7 worm cellular contexts compared by ENCODE assay signal in genomic region chrV:18639074-18639473, ce11.
TF ChIP-seq lines count a peak whose summit lies in the region.

No protein-coding gene starts in this region.

TF ChIP-seq in whole organism, L1 larva, 84 proteins besides CTCF, POLR2A, EP300 and RAD21:
- no peak for TF ChIP-seq C04F5.9 (tag; optimal IDR thresholded peaks at IDR 0.05; lab: Kevin White, UChicago)
- TF ChIP-seq nhr-77 (tag; optimal IDR thresholded peaks at IDR 0.05; lab: Kevin White, UChicago): no peak
- TF ChIP-seq ceh-8 (GFP tag; optimal IDR thresholded peaks at IDR 0.05; lab: Kevin White, UChicago): peak; percentile 51

TF ChIP-seq in whole organism, L4 larva, 104 proteins besides CTCF, POLR2A, EP300 and RAD21:
- TF ChIP-seq nhr-111 (GFP tag; optimal IDR thresholded peaks at IDR 0.05; lab: Kevin White, UChicago) (no peak), nhr-237 (tag; optimal IDR thresholded peaks at IDR 0.05; lab: Kevin White, UChicago) (no peak), fos-1 (tag; optimal IDR thresholded peaks at IDR 0.05; lab: Kevin White, UChicago) (no peak), D1046.2 (GFP tag; IDR thresholded peaks at IDR 0.05; lab: Robert Waterston, UW) (no peak), F44E2.7 (GFP tag; IDR thresholded peaks at IDR 0.05; lab: Robert Waterston, UW) (no peak), set-16 (GFP tag; IDR thresholded peaks at IDR 0.05; lab: Robert Waterston, UW) (peak; percentile 98), nhr-10 (tag; optimal IDR thresholded peaks at IDR 0.05; lab: Kevin White, UChicago) (no peak), sdz-12 (GFP tag; optimal IDR thresholded peaks at IDR 0.05; lab: Kevin White, UChicago) (no peak), snpc-1.2 (GFP tag; IDR thresholded peaks at IDR 0.05; lab: Robert Waterston, UW) (no peak), cey-2 (tag; optimal IDR thresholded peaks at IDR 0.05; lab: Kevin White, UChicago; ENCODE audit: borderline replicate concordance, insufficient read depth) (no peak), unc-62 (GFP tag; optimal IDR thresholded peaks at IDR 0.05 in 1 of 2; lab: Kevin White, UChicago) (no peak), unc-62 (tag; optimal IDR thresholded peaks at IDR 0.05; lab: Kevin White, UChicago) (no peak), egl-43 (GFP tag; IDR thresholded peaks at IDR 0.05; lab: Robert Waterston, UW) (0 out of 2 replicates have a peak, but pooled peaks have one; percentile 3)

TF ChIP-seq in whole organism, early embryonic, 17 proteins besides CTCF, POLR2A, EP300 and RAD21:
- TF ChIP-seq hmg-4 (GFP tag; optimal IDR thresholded peaks at IDR 0.05; lab: Kevin White, UChicago) (no peak), ceh-13 (GFP tag; optimal IDR thresholded peaks at IDR 0.05; lab: Kevin White, UChicago) (no peak), scrt-1 (GFP tag; IDR thresholded peaks at IDR 0.05; lab: Robert Waterston, UW) (0 out of 2 replicates have a peak, but pooled peaks have one; percentile 10)

TF ChIP-seq in whole organism, late embryonic, 69 proteins besides CTCF, POLR2A, EP300 and RAD21:
- TF ChIP-seq pat-9 (tag; optimal IDR thresholded peaks at IDR 0.05; lab: Kevin White, UChicago) (no peak), ztf-16 (tag; optimal IDR thresholded peaks at IDR 0.05; lab: Kevin White, UChicago) (no peak), pax-1 (tag; optimal IDR thresholded peaks at IDR 0.05; lab: Kevin White, UChicago) (no peak), ceh-31 (tag; optimal IDR thresholded peaks at IDR 0.05; lab: Kevin White, UChicago) (no peak), ceh-2 (tag; optimal IDR thresholded peaks at IDR 0.05; lab: Kevin White, UChicago) (peak; percentile 3), elt-2 (tag; optimal IDR thresholded peaks at IDR 0.05; lab: Kevin White, UChicago) (no peak), ceh-6 (GFP tag; optimal IDR thresholded peaks at IDR 0.05; lab: Kevin White, UChicago) (no peak), unc-55 (GFP tag; optimal IDR thresholded peaks at IDR 0.05; lab: Kevin White, UChicago) (no peak), dmd-4 (tag; optimal IDR thresholded peaks at IDR 0.05; lab: Kevin White, UChicago; ENCODE audit: borderline replicate concordance) (no peak)

TF ChIP-seq in whole organism, midembryonic, 9 proteins besides CTCF, POLR2A, EP300 and RAD21:
- TF ChIP-seq ztf-23 (GFP tag; IDR thresholded peaks at IDR 0.05; lab: Robert Waterston, UW): peak; percentile 5; the same call in 1 of the 2 replicates
- no peak for TF ChIP-seq T22C8.4 (GFP tag; IDR thresholded peaks at IDR 0.05; lab: Robert Waterston, UW)
- no peak for TF ChIP-seq med-1 (GFP tag; optimal IDR thresholded peaks at IDR 0.05; lab: Kevin White, UChicago; ENCODE audit: insufficient read depth)

TF ChIP-seq in whole organism, mixed stage, embryonic, 35 proteins besides CTCF, POLR2A, EP300 and RAD21:
- TF ChIP-seq mab-5 (tag; optimal IDR thresholded peaks at IDR 0.05; lab: Kevin White, UChicago) (no peak), ces-1 (GFP tag; optimal IDR thresholded peaks at IDR 0.05; lab: Kevin White, UChicago) (no peak), sptf-1 (tag; optimal IDR thresholded peaks at IDR 0.05; lab: Kevin White, UChicago) (peak; percentile 34), ceh-43 (GFP tag; optimal IDR thresholded peaks at IDR 0.05; lab: Kevin White, UChicago) (no peak), lsy-2 (tag; optimal IDR thresholded peaks at IDR 0.05; lab: Kevin White, UChicago) (no peak)

TF ChIP-seq in whole organism, young adult, 124 proteins besides CTCF, POLR2A, EP300 and RAD21:
- TF ChIP-seq mcd-1 (GFP tag; IDR thresholded peaks at IDR 0.05; lab: Robert Waterston, UW): peak; percentile 27; the same call in 1 of the 2 replicates
- TF ChIP-seq F39B2.1 (GFP tag; IDR thresholded peaks at IDR 0.05; lab: Robert Waterston, UW): no peak
- no peak for TF ChIP-seq let-607 (tag; optimal IDR thresholded peaks at IDR 0.05; lab: Kevin White, UChicago)
- TF ChIP-seq aptf-2 (GFP tag; conservative IDR thresholded peaks at IDR 0.05; lab: Robert Waterston, UW): no peak
- TF ChIP-seq K11D2.4 (GFP tag; IDR thresholded peaks at IDR 0.05; lab: Robert Waterston, UW): 0 out of 2 replicates have a peak, but pooled peaks have one; percentile 14
- TF ChIP-seq lin-26 (GFP tag; IDR thresholded peaks at IDR 0.05; lab: Robert Waterston, UW): 0 out of 2 replicates have a peak, but pooled peaks have one; percentile 75
- peak; percentile 96 for TF ChIP-seq egrh-3 (GFP tag; IDR thresholded peaks at IDR 0.05; lab: Robert Waterston, UW)
- peak; percentile 93 for TF ChIP-seq zfh-2 (GFP tag; conservative IDR thresholded peaks at IDR 0.05; lab: Robert Waterston, UW)
- peak; percentile 23; the same call in 1 of the 2 replicates for TF ChIP-seq dox-1 (GFP tag; IDR thresholded peaks at IDR 0.05; lab: Robert Waterston, UW)
